Worm (Caenorhabditis elegans): ENCODE data around the gene ins-14.

DNA sequence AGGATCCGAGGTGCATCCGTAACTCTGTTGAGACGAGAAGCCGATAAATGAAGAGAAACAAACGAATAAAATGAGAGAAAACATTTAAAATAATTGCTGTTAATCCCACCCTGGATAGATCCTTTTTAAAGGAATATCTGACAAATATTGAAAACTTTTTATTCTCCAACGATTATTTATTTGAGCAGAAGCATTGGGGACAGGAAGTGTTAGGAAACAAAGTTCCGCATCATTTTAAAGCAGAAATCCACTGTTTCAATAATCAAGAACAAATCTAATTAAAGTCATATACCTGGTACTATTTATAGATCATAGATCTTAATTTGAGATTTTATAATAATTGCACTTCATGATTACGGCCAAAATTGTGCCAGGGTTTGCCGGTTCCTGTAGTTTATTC lies 5.3 kb upstream of the ins-14 start, which contains the start of gene F41G3.20:
- TF ChIP-seq nhr-11 (tag; optimal IDR thresholded peaks at IDR 0.05) (no peak), nhr-77 (tag; optimal IDR thresholded peaks at IDR 0.05) (no peak), mdl-1 (tag; optimal IDR thresholded peaks at IDR 0.05) (no peak), nhr-237 (tag; optimal IDR thresholded peaks at IDR 0.05) (no peak), ceh-82 (tag; optimal IDR thresholded peaks at IDR 0.05) (no peak), daf-8 (GFP tag; IDR thresholded peaks at IDR 0.05) (no peak)
